Worm (Caenorhabditis elegans) whole organism, young adult: ENCODE results near the gene hrg-6.

Experiments used
- B0336.3 ChIP-seq: fragments of 200-800 bp; sonication (Bioruptor generic); IDR thresholded peaks from 2 replicates; pipeline ENCODE4 v1.3.6; 2022; ENCODE audit warnings: missing genetic modification characterization, missing compliant biosample characterization
- C06A6.2 ChIP-seq: fragments of 200-800 bp; sonication (Bioruptor generic); conservative IDR thresholded peaks from 2 replicates; pipeline ENCODE4 v1.3.6; 2022; ENCODE audit warnings: missing genetic modification characterization, missing compliant biosample characterization
- C17E4.6 ChIP-seq: fragments of 200-800 bp; sonication (Bioruptor generic); IDR thresholded peaks from 2 replicates; pipeline ENCODE4 v1.3.6; 2022; ENCODE audit warnings: missing genetic modification reagents, missing genetic modification characterization, missing compliant biosample characterization
- F57C9.4 ChIP-seq: sonication (generic microtip); optimal IDR thresholded peaks from 2 replicates; lab custom pipeline; 2017; ENCODE audit warnings: mild to moderate bottlenecking, missing genetic modification characterization, missing compliant biosample characterization
- K12H6.12 ChIP-seq: fragments of 200-800 bp; sonication (Bioruptor generic); optimal IDR thresholded peaks from 2 replicates; lab custom pipeline; 2018; ENCODE audit warnings: mild to moderate bottlenecking, missing genetic modification characterization, missing compliant biosample characterization
- T07F8.4 ChIP-seq: sonication (generic microtip); optimal IDR thresholded peaks from 2 replicates; lab custom pipeline; 2016; ENCODE audit warnings: mild to moderate bottlenecking, missing genetic modification characterization, moderate library complexity, missing compliant biosample characterization
- Y53F4B.3 ChIP-seq: fragments of 200-800 bp; sonication (Bioruptor generic); IDR thresholded peaks from 2 replicates; pipeline ENCODE4 v1.3.6; 2022; ENCODE audit warnings: missing genetic modification reagents, missing genetic modification characterization, missing compliant biosample characterization
- Y95B8A.8 ChIP-seq: fragments of 200-800 bp; sonication (Bioruptor generic); IDR thresholded peaks from 2 replicates; pipeline ENCODE4 v1.3.6; 2022; ENCODE audit warnings: missing genetic modification reagents, missing genetic modification characterization, missing compliant biosample characterization
- ZK185.1 ChIP-seq: sonication (generic microtip); optimal IDR thresholded peaks from 2 replicates; lab custom pipeline; 2016; ENCODE audit warnings: mild to moderate bottlenecking, missing genetic modification characterization, missing compliant biosample characterization; ENCODE audit not compliant: poor library complexity, severe bottlenecking
- aptf-2 ChIP-seq: fragments of 200-800 bp; sonication (Bioruptor generic); conservative IDR thresholded peaks from 2 replicates; pipeline ENCODE4 v1.3.6; 2022; ENCODE audit warnings: missing genetic modification reagents, missing genetic modification characterization, missing compliant biosample characterization
- atf-7 ChIP-seq: sonication (generic microtip); optimal IDR thresholded peaks from 2 replicates; lab custom pipeline; 2017; ENCODE audit warnings: mild to moderate bottlenecking, missing genetic modification characterization, missing compliant biosample characterization
- athp-1 ChIP-seq: sonication (generic microtip); optimal IDR thresholded peaks from 2 replicates; lab custom pipeline; 2017; ENCODE audit warnings: mild to moderate bottlenecking, missing genetic modification characterization, missing compliant biosample characterization
- attf-3 ChIP-seq: fragments of 200-800 bp; sonication (Bioruptor generic); conservative IDR thresholded peaks from 2 replicates; pipeline ENCODE4 v1.3.6; 2022; ENCODE audit warnings: missing genetic modification reagents, missing genetic modification characterization, missing compliant biosample characterization
- cebp-1 ChIP-seq, 2 experiments: fragments of 200-800 bp in 1 of 2; sonication (Bioruptor generic) in 1 of 2; sonication (generic microtip) in 1 of 2; IDR thresholded peaks in 1 of 2; optimal IDR thresholded peaks in 1 of 2; 2 replicates each; pipeline versions ENCODE4 v1.3.6 to Lab custom; 2017 to 2022; ENCODE audit warnings: missing compliant biosample characterization in 2 of 2, missing genetic modification characterization in 2 of 2, mild to moderate bottlenecking in 1 of 2, missing genetic modification reagents in 1 of 2, moderate library complexity in 1 of 2
- ceh-27 ChIP-seq: fragments of 200-800 bp; sonication (Bioruptor generic); optimal IDR thresholded peaks from 2 replicates; lab custom pipeline; 2018; ENCODE audit warnings: mild to moderate bottlenecking, missing genetic modification characterization, moderate library complexity, missing compliant biosample characterization
- ceh-58 ChIP-seq: fragments of 200-800 bp; sonication (Bioruptor generic); IDR thresholded peaks from 2 replicates; pipeline ENCODE4 v1.3.6; 2022; ENCODE audit warnings: missing genetic modification characterization, missing compliant biosample characterization
- dpl-1 ChIP-seq: fragments of 150-350 bp; optimal IDR thresholded peaks from 2 replicates; lab custom pipeline; 2014; ENCODE audit warnings: missing biosample characterization, missing genetic modification reagents, missing genetic modification characterization
- him-1 ChIP-seq: sonication (generic microtip); optimal IDR thresholded peaks from 2 replicates; lab custom pipeline; 2016; ENCODE audit warnings: missing genotype, missing genetic modification reagents, missing genetic modification characterization, missing compliant biosample characterization
- hsf-1 ChIP-seq: fragments of 200-800 bp; sonication (Bioruptor generic); IDR thresholded peaks from 2 replicates; pipeline ENCODE4 v1.3.6; 2022; ENCODE audit warnings: missing genetic modification reagents, missing genetic modification characterization, missing compliant biosample characterization
- let-526 ChIP-seq: fragments of 200-800 bp; sonication (Bioruptor generic); IDR thresholded peaks from 2 replicates; pipeline ENCODE4 v1.3.6; 2022; ENCODE audit warnings: missing genetic modification reagents, missing genetic modification characterization, missing compliant biosample characterization
- let-607 ChIP-seq, 2 experiments: fragments of 200-800 bp in 1 of 2; sonication (Bioruptor generic) in 1 of 2; sonication (generic microtip) in 1 of 2; optimal IDR thresholded peaks; 2 replicates each; lab custom pipeline; 2016 to 2018; ENCODE audit warnings: mild to moderate bottlenecking in 2 of 2, missing compliant biosample characterization in 2 of 2, missing genetic modification characterization in 2 of 2, moderate library complexity in 2 of 2, missing genotype in 1 of 2
- lin-26 ChIP-seq: fragments of 200-800 bp; sonication (Bioruptor generic); IDR thresholded peaks from 2 replicates; pipeline ENCODE4 v1.3.6; 2022; ENCODE audit warnings: missing genetic modification reagents, missing genetic modification characterization, missing compliant biosample characterization
- lin-35 ChIP-seq, 3 experiments: fragments of 150-350 bp in 2 of 3; sonication (generic microtip) in 1 of 3; optimal IDR thresholded peaks; 2 replicates each; lab custom pipeline; 2014 to 2018; ENCODE audit warnings: missing biosample characterization in 3 of 3, missing genetic modification characterization in 3 of 3, missing genetic modification reagents in 3 of 3
- lin-40 ChIP-seq: sonication (generic microtip); optimal IDR thresholded peaks from 2 replicates; lab custom pipeline; 2016; ENCODE audit warnings: missing genetic modification characterization, mild to moderate bottlenecking, missing compliant biosample characterization, missing genotype, missing genetic modification reagents
- lir-1 ChIP-seq: fragments of 200-800 bp; sonication (Bioruptor generic); conservative IDR thresholded peaks from 2 replicates; pipeline ENCODE4 v1.3.6; 2022; ENCODE audit warnings: missing genetic modification reagents, missing genetic modification characterization, missing compliant biosample characterization
- lsl-1 ChIP-seq: fragments of 200-800 bp; sonication (Bioruptor generic); optimal IDR thresholded peaks from 2 replicates; lab custom pipeline; 2018; ENCODE audit warnings: mild to moderate bottlenecking, missing genetic modification characterization, moderate library complexity, missing compliant biosample characterization
- madf-10 ChIP-seq: sonication (generic microtip); optimal IDR thresholded peaks from 2 replicates; lab custom pipeline; 2016; ENCODE audit warnings: mild to moderate bottlenecking, missing genetic modification characterization, missing compliant biosample characterization
- madf-3 ChIP-seq: fragments of 200-800 bp; sonication (Bioruptor generic); IDR thresholded peaks from 2 replicates; pipeline ENCODE4 v1.3.6; 2022; ENCODE audit warnings: missing genetic modification reagents, missing genetic modification characterization, missing compliant biosample characterization
- madf-6 ChIP-seq: fragments of 200-800 bp; sonication (Bioruptor generic); IDR thresholded peaks from 2 replicates; pipeline ENCODE4 v1.3.6; 2022; ENCODE audit warnings: missing genetic modification reagents, missing genetic modification characterization, missing compliant biosample characterization
- mcd-1 ChIP-seq: fragments of 200-800 bp; sonication (Bioruptor generic); IDR thresholded peaks from 2 replicates; pipeline ENCODE4 v1.3.6; 2022; ENCODE audit warnings: missing genetic modification reagents, missing genetic modification characterization, missing compliant biosample characterization
- mel-28 ChIP-seq: sonication (generic microtip); optimal IDR thresholded peaks from 2 replicates; lab custom pipeline; 2016; ENCODE audit warnings: borderline replicate concordance, mild to moderate bottlenecking, missing genetic modification characterization, missing compliant biosample characterization
- nfya-2 ChIP-seq: fragments of 200-800 bp; sonication (Bioruptor generic); IDR thresholded peaks from 2 replicates; pipeline ENCODE4 v1.3.6; 2022; ENCODE audit warnings: missing genetic modification reagents, missing genetic modification characterization, missing compliant biosample characterization
- nhr-179 ChIP-seq: sonication (generic microtip); optimal IDR thresholded peaks from 2 replicates; lab custom pipeline; 2016; ENCODE audit warnings: mild to moderate bottlenecking, missing genetic modification characterization, missing compliant biosample characterization
- pbrm-1 ChIP-seq: fragments of 200-800 bp; sonication (Bioruptor generic); IDR thresholded peaks from 2 replicates; pipeline ENCODE4 v1.3.6; 2022; ENCODE audit warnings: missing genetic modification reagents, missing genetic modification characterization, missing compliant biosample characterization
- repo-1 ChIP-seq: sonication (generic microtip); optimal IDR thresholded peaks from 2 replicates; lab custom pipeline; 2017; ENCODE audit warnings: mild to moderate bottlenecking, missing genetic modification characterization, missing compliant biosample characterization
- sea-2 ChIP-seq: fragments of 200-800 bp; sonication (Bioruptor generic); IDR thresholded peaks from 2 replicates; pipeline ENCODE4 v1.3.6; 2022; ENCODE audit warnings: missing genetic modification characterization, missing compliant biosample characterization
- snpc-4 ChIP-seq, 5 experiments: fragments of 150-350 bp in 1 of 5; sonication (generic microtip) in 4 of 5; optimal IDR thresholded peaks; 2 replicates each; lab custom pipeline; 2014 to 2018; ENCODE audit warnings: missing genetic modification characterization in 5 of 5, missing biosample characterization in 3 of 5, antibody characterized with exemption in 2 of 5, mild to moderate bottlenecking in 2 of 5, missing compliant biosample characterization in 2 of 5, missing genotype in 2 of 5, moderate library complexity in 2 of 5, missing genetic modification reagents in 1 of 5
- tbp1 ChIP-seq: fragments of 200-800 bp; sonication (Bioruptor generic); optimal IDR thresholded peaks from 2 replicates; lab custom pipeline; 2018; ENCODE audit warnings: mild to moderate bottlenecking, missing genetic modification characterization, missing compliant biosample characterization
- tlf-1 ChIP-seq: fragments of 200-800 bp; sonication (Bioruptor generic); optimal IDR thresholded peaks from 2 replicates; lab custom pipeline; 2018; ENCODE audit warnings: mild to moderate bottlenecking, missing genetic modification characterization, missing compliant biosample characterization
- ztf-22 ChIP-seq: fragments of 200-800 bp; sonication (Bioruptor generic); optimal IDR thresholded peaks from 2 replicates; lab custom pipeline; 2018; ENCODE audit warnings: mild to moderate bottlenecking, missing genetic modification characterization, moderate library complexity, missing compliant biosample characterization
- ztf-25 ChIP-seq: fragments of 200-800 bp; sonication (Bioruptor generic); IDR thresholded peaks from 2 replicates; pipeline ENCODE4 v1.3.6; 2022; ENCODE audit warnings: missing genetic modification reagents, missing genetic modification characterization, missing compliant biosample characterization

hrg-6 gene

DNA sequence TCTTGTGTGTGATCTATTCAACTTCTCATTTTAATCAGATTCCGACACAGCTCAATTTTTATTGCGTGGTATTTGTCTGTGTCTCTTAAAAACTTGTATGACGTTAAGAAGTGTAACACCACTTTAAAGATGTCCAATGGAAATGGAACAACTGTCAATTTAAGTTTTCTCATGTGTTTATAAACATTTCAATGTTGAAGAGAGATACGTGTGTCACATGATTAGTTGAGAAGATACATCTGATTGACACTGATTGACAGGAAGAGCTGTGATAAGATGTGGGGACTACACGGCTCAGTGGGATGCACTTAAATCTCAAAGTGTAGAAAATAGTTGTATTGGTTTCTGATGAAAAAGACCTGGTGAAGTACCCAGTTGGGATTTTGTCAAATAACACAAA, 35.9 kb downstream of the hrg-6 start:
- TF ChIP-seq lsl-1 (GFP tag; lab: Kevin White, UChicago), result no peak
- no peak for TF ChIP-seq madf-3 (GFP tag; lab: Robert Waterston, UW)
- no peak for TF ChIP-seq let-607 (tag; optimal IDR thresholded peaks at IDR 0.05; lab: Kevin White, UChicago)
- no peak for TF ChIP-seq T07F8.4
- no peak for TF ChIP-seq pbrm-1 (GFP tag; lab: Robert Waterston, UW)
- TF ChIP-seq ztf-22 (GFP tag; lab: Kevin White, UChicago), result no peak
- TF ChIP-seq tlf-1 (GFP tag; lab: Kevin White, UChicago), result no peak
- TF ChIP-seq madf-10, result no peak
- no peak for TF ChIP-seq Y95B8A.8 (GFP tag; lab: Robert Waterston, UW)
- TF ChIP-seq let-526 (GFP tag; lab: Robert Waterston, UW), result no peak
- no peak for TF ChIP-seq C17E4.6 (GFP tag; lab: Robert Waterston, UW)
- TF ChIP-seq F57C9.4 (tag; lab: Kevin White, UChicago), result no peak
- TF ChIP-seq atf-7, result no peak
- TF ChIP-seq K12H6.12 (tag; lab: Kevin White, UChicago), result no peak
- no peak for TF ChIP-seq mcd-1
- TF ChIP-seq lin-35 (GFP tag; optimal IDR thresholded peaks at IDR 0.05; lab: Kevin White, UChicago), result no peak
- no peak for TF ChIP-seq sea-2 (GFP tag; lab: Robert Waterston, UW)

DNA sequence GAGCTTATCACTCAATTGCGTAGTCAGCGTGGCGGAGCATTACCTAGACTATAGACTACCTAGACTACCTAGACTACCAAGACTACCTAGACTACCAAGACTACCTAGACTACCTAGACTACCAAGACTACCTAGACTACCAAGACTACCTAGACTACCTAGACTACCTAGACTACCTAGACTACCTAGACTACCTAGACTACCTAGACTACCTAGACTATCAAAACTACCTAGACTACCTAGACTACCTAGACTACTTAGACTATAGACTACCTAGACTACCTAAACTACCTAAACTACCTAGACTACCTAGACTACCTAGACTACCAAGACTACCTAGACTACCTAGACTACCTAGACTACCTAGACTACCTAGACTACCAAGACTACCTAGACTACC, 38.5 kb downstream of the hrg-6 start:
- TF ChIP-seq ceh-27 (GFP tag; lab: Kevin White, UChicago), result peak; percentile 5
- TF ChIP-seq ZK185.1 (tag; lab: Kevin White, UChicago), result peak; percentile 32

DNA sequence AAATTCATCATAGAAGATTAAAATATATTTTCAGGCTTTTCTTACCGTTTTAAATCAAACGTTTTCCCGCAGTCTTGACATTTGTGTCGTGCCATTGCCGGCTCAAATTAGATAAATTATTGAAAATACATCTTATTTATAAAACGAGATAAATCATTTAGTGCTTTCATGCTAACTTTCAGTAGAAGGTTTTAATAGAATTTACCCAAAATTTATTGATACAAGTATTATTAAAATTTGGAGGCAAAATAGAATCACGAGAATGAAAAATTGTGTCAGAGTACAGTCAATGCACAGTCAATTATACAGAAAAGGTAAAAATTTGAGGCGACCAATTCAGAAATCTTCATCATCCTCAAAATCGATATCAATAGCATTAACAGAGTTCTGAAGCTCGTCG, 46.1 kb downstream of the hrg-6 start, which contains the start of gene Y5F2A.4:
Y5F2A.4 (minus strand) TSS at position 101 of the 400 bp plus-strand sequence.
- TF ChIP-seq Y95B8A.8 (GFP tag; lab: Robert Waterston, UW), result no peak
- no peak for TF ChIP-seq ceh-58 (GFP tag; lab: Robert Waterston, UW)
- TF ChIP-seq Y53F4B.3 (GFP tag; lab: Robert Waterston, UW), result no peak
- TF ChIP-seq tlf-1 (GFP tag; lab: Kevin White, UChicago), result no peak
- no peak for TF ChIP-seq madf-10
- no peak for TF ChIP-seq nfya-2 (GFP tag; lab: Robert Waterston, UW)

DNA sequence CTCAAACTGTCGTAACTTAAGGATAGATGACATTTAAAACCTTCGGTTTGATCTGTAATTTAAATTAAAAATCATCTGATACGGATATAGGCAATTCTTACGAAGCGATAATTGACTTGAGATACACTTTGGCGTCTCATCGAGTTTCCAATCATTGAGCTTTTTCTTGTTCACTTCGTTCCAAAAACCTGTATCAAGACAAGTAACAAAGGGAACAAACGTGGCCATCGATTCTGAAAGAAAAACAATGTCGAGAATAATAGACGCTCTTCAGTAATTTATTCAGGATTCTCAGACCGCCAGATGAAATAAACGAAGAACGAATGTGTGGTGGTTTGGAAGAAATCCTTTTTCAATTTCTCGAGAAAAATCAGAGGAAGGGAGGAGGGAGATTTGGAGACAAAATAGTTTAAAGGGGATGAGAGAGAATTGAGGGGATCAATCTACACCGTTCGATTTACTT, 48.5 kb downstream of the hrg-6 start, which contains the start of gene atg-7:
atg-7 (minus strand) TSS at position 233 of the 463 bp plus-strand sequence.
- TF ChIP-seq lin-26 (GFP tag; lab: Robert Waterston, UW) (no peak), lir-1 (no peak), tbp1 (GFP tag; lab: Kevin White, UChicago) (no peak), lsl-1 (GFP tag; lab: Kevin White, UChicago) (peak; percentile 17), cebp-1 (GFP tag; IDR thresholded peaks at IDR 0.05; lab: Robert Waterston, UW) (no peak), cebp-1 (tag; optimal IDR thresholded peaks at IDR 0.05; lab: Kevin White, UChicago) (peak; percentile 40), C06A6.2 (GFP tag; lab: Robert Waterston, UW) (no peak), mel-28 (tag; lab: Kevin White, UChicago) (no peak), ceh-27 (GFP tag; lab: Kevin White, UChicago) (peak; percentile 36), B0336.3 (GFP tag; lab: Robert Waterston, UW) (peak; percentile 72), aptf-2 (GFP tag; lab: Robert Waterston, UW) (no peak; the same call in 1 of the 2 replicates), dpl-1 (GFP tag; lab: Kevin White, UChicago) (no peak), F57C9.4 (tag; lab: Kevin White, UChicago) (no peak), him-1 (tag; lab: Kevin White, UChicago) (peak; percentile 8), hsf-1 (GFP tag; lab: Robert Waterston, UW) (0 out of 2 replicates have a peak, but pooled peaks have one; percentile 58), ZK185.1 (tag; lab: Kevin White, UChicago) (no peak), snpc-4 (GFP tag; optimal IDR thresholded peaks at IDR 0.05; lab: Kevin White, UChicago) (no peak), snpc-4 (tag; optimal IDR thresholded peaks at IDR 0.05; lab: Kevin White, UChicago) (peak in 2 of 4 experiments; percentile 37 to 41), repo-1 (tag; lab: Kevin White, UChicago) (peak; percentile 76), ztf-25 (GFP tag; lab: Robert Waterston, UW) (no peak), attf-3 (GFP tag; lab: Robert Waterston, UW) (no peak), nhr-179 (tag; lab: Kevin White, UChicago) (no peak), lin-40 (tag; lab: Kevin White, UChicago) (peak; percentile 14), madf-6 (GFP tag; lab: Robert Waterston, UW) (peak; percentile 39), athp-1 (tag; lab: Kevin White, UChicago) (peak; percentile 35)
